Worm (Caenorhabditis elegans): ENCODE measurements around the gene Y22D7AL.16.
A peak's percentile ranks its signal among the peaks of the same experiment; 100 is the strongest.

Gene Y22D7AL.16

ce11 chrIII:1680996-1681395 lies 16.0 kb upstream of the Y22D7AL.16 start (continued):
- TF ChIP-seq Y53G8AR.9 (GFP tag; conservative IDR thresholded peaks at IDR 0.05) (no peak), F57C9.4 (tag; optimal IDR thresholded peaks at IDR 0.05) (no peak), repo-1 (tag; optimal IDR thresholded peaks at IDR 0.05) (no peak), egl-44 (GFP tag; IDR thresholded peaks at IDR 0.05) (no peak), ceh-79 (tag; optimal IDR thresholded peaks at IDR 0.05) (no peak), madf-3 (GFP tag; IDR thresholded peaks at IDR 0.05) (no peak), mxl-1 (tag; optimal IDR thresholded peaks at IDR 0.05) (no peak), Y79H2A.3 (GFP tag; conservative IDR thresholded peaks at IDR 0.05) (no peak), hlh-12 (tag; optimal IDR thresholded peaks at IDR 0.05) (no peak), D2030.7 (GFP tag; IDR thresholded peaks at IDR 0.05) (no peak), chd-7 (tag; optimal IDR thresholded peaks at IDR 0.05) (no peak), F49E8.2 (tag; optimal IDR thresholded peaks at IDR 0.05; ENCODE audit: insufficient read depth) (no peak), nhr-27 (tag; optimal IDR thresholded peaks at IDR 0.05) (no peak), lin-35 (GFP tag; optimal IDR thresholded peaks at IDR 0.05) (no peak), athp-1 (tag; optimal IDR thresholded peaks at IDR 0.05) (no peak), T07F8.4 (tag; optimal IDR thresholded peaks at IDR 0.05) (no peak), dox-1 (GFP tag; IDR thresholded peaks at IDR 0.05) (peak; percentile 47), sdz-38 (tag; optimal IDR thresholded peaks at IDR 0.05) (no peak), cebp-2 (GFP tag; IDR thresholded peaks at IDR 0.05) (0 out of 2 replicates have a peak, but pooled peaks have one; percentile 22), F22D6.2 (tag; optimal IDR thresholded peaks at IDR 0.05) (no peak), snpc-3.4 (tag; optimal IDR thresholded peaks at IDR 0.05) (no peak), K12H6.12 (tag; optimal IDR thresholded peaks at IDR 0.05) (no peak), ztf-18 (tag; optimal IDR thresholded peaks at IDR 0.05) (no peak), dpl-1 (GFP tag; optimal IDR thresholded peaks at IDR 0.05) (no peak), ztf-25 (GFP tag; IDR thresholded peaks at IDR 0.05) (no peak), gei-17 (GFP tag; optimal IDR thresholded peaks at IDR 0.05) (no peak), pbrm-1 (GFP tag; IDR thresholded peaks at IDR 0.05) (peak; percentile 55; the same call in 1 of the 2 replicates), Y56A3A.18 (GFP tag; IDR thresholded peaks at IDR 0.05) (no peak), nhr-120 (GFP tag; IDR thresholded peaks at IDR 0.05) (no peak), lag-1 (GFP tag; IDR thresholded peaks at IDR 0.05) (no peak), rcor-1 (GFP tag; IDR thresholded peaks at IDR 0.05) (no peak), nfyb-1 (GFP tag; IDR thresholded peaks at IDR 0.05) (peak; percentile 62; the same call in 1 of the 2 replicates), him-1 (tag; optimal IDR thresholded peaks at IDR 0.05) (no peak), hrde-1 (tag; optimal IDR thresholded peaks at IDR 0.05; ENCODE audit: borderline replicate concordance) (no peak), F10E7.11 (tag; optimal IDR thresholded peaks at IDR 0.05) (no peak), C06A6.2 (GFP tag; conservative IDR thresholded peaks at IDR 0.05) (0 out of 2 replicates have a peak, but pooled peaks have one; percentile 18), B0035.1 (tag; optimal IDR thresholded peaks at IDR 0.05) (no peak), F23B12.7 (tag; optimal IDR thresholded peaks at IDR 0.05; ENCODE audit: insufficient read depth) (no peak), nhr-179 (tag; optimal IDR thresholded peaks at IDR 0.05) (no peak), cebp-1 (GFP tag; IDR thresholded peaks at IDR 0.05) (no peak), cebp-1 (tag; optimal IDR thresholded peaks at IDR 0.05) (peak; percentile 61), lin-26 (GFP tag; IDR thresholded peaks at IDR 0.05) (no peak), ets-4 (GFP tag; optimal IDR thresholded peaks at IDR 0.05) (peak; percentile 1), F39B2.1 (GFP tag; IDR thresholded peaks at IDR 0.05) (no peak), mes-4 (tag; optimal IDR thresholded peaks at IDR 0.05) (no peak), let-526 (GFP tag; IDR thresholded peaks at IDR 0.05) (no peak), Y67H2A.10 (GFP tag; conservative IDR thresholded peaks at IDR 0.05) (no peak), snpc-1.1 (tag; optimal IDR thresholded peaks at IDR 0.05; ENCODE audit: insufficient read depth) (no peak), aptf-2 (GFP tag; conservative IDR thresholded peaks at IDR 0.05) (no peak)
